Worm (Caenorhabditis elegans): ENCODE measurements around the gene cyp-25A1.

Gene cyp-25A1

DNA sequence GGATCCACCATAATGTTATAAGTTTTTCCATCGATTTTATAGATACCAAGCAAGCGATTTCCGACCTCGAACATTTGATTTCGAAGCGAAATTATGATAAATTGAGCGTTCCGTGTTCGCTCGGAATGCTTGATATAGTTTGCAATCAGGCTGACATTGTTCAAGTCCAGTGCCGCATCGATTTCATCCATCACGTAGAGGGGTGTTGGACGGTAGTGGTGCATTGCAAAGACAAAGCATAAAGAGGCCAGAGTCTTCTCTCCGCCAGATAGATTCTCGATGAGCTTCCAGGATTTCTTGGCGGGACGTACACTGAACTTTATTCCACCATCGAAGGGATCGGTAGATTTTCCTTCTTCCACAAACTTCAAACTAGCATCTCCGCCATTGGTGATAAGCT lies 18.0 kb upstream of the cyp-25A1 start:
- no peak for TF ChIP-seq dpff-1 (tag; optimal IDR thresholded peaks at IDR 0.05)
- TF ChIP-seq attf-5 (GFP tag; optimal IDR thresholded peaks at IDR 0.05) = no peak
- TF ChIP-seq B0019.2 (GFP tag; conservative IDR thresholded peaks at IDR 0.05) = no peak
- TF ChIP-seq F55B11.4 (tag; optimal IDR thresholded peaks at IDR 0.05; ENCODE audit: borderline replicate concordance, insufficient read depth) = no peak
- no peak for TF ChIP-seq F49E8.2 (tag; optimal IDR thresholded peaks at IDR 0.05; ENCODE audit: insufficient read depth)
- no peak for TF ChIP-seq mel-28 (tag; optimal IDR thresholded peaks at IDR 0.05; ENCODE audit: borderline replicate concordance)
- TF ChIP-seq repo-1 (tag; optimal IDR thresholded peaks at IDR 0.05) = no peak
- TF ChIP-seq sdz-38 (tag; optimal IDR thresholded peaks at IDR 0.05) = no peak
- TF ChIP-seq ceh-40 (GFP tag; IDR thresholded peaks at IDR 0.05) = no peak
- no peak for TF ChIP-seq F10E7.11 (tag; optimal IDR thresholded peaks at IDR 0.05)
- no peak for TF ChIP-seq rcor-1 (GFP tag; IDR thresholded peaks at IDR 0.05)

DNA sequence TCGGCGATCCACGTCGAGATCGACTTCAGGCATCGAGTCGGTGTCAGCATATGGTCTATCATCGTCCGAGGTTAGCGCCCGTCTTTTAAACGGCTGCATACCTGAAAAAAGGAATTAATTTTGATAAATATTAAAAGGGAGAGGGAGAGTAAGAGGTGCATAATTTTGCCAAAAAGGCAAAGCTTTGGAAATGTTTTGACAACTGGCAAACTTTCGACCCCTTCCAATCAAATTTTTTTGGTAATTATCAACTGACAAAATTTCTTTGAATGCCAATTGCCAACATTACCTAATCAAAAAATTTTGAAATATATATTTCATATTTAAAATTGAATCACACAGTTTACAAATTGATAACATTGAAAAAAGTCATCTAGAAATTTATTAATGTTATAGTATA lies 12.8 kb upstream of the cyp-25A1 start, which contains the start of gene dpy-27:
TSS of gene dpy-27 (minus strand) at position 101 of the 400 bp plus-strand sequence.
- TF ChIP-seq F52B5.7 (tag; optimal IDR thresholded peaks at IDR 0.05) = no peak
- no peak for TF ChIP-seq hrde-1 (tag; optimal IDR thresholded peaks at IDR 0.05; ENCODE audit: borderline replicate concordance)
- no peak for TF ChIP-seq Y53G8AR.9 (GFP tag; conservative IDR thresholded peaks at IDR 0.05)
- TF ChIP-seq ztf-6 (GFP tag; IDR thresholded peaks at IDR 0.05) = no peak
- no peak for TF ChIP-seq T07F8.4 (tag; optimal IDR thresholded peaks at IDR 0.05)
- TF ChIP-seq rpc-1 (optimal IDR thresholded peaks at IDR 0.05) = no peak
- no peak for TF ChIP-seq rpc-1 (tag; optimal IDR thresholded peaks at IDR 0.05)
- TF ChIP-seq ceh-100 (GFP tag; IDR thresholded peaks at IDR 0.05) = no peak
- TF ChIP-seq ztf-26 (tag; optimal IDR thresholded peaks at IDR 0.05) = no peak
- TF ChIP-seq cebp-1 (GFP tag; IDR thresholded peaks at IDR 0.05) = no peak
- no peak for TF ChIP-seq cebp-1 (tag; optimal IDR thresholded peaks at IDR 0.05)
- TF ChIP-seq madf-3 (GFP tag; IDR thresholded peaks at IDR 0.05) = no peak
- no peak for TF ChIP-seq Y79H2A.3 (GFP tag; conservative IDR thresholded peaks at IDR 0.05)
- TF ChIP-seq fkh-3 (tag; optimal IDR thresholded peaks at IDR 0.05) = no peak
- TF ChIP-seq mcd-1 (GFP tag; IDR thresholded peaks at IDR 0.05) = no peak
- TF ChIP-seq aptf-2 (GFP tag; conservative IDR thresholded peaks at IDR 0.05) = no peak

DNA sequence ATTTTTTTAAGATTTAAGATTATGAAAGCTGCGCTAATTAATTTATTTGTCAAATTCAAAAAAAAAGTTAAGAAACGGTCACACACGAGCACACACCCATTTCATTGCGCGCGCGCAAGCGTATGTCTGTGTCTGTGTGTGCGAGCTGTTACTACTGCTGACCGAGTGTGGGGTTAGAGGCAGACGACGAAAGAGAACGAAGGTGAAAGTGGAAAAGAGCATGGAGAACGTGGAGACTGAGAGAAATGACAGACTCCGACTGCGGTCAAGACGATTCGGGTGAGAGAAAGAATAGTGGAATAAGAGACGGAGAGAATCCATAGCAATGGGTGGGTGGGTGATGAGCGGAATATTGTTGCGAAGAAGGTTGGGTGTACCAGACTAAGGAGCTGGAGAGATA lies 12.3 kb upstream of the cyp-25A1 start:
- TF ChIP-seq C17E4.6 (GFP tag; IDR thresholded peaks at IDR 0.05) (no peak), snpc-1.3 (tag; optimal IDR thresholded peaks at IDR 0.05; ENCODE audit: insufficient read depth) (no peak), aptf-3 (GFP tag; IDR thresholded peaks at IDR 0.05) (no peak), nhr-27 (tag; optimal IDR thresholded peaks at IDR 0.05) (no peak), ama-1 (optimal IDR thresholded peaks at IDR 0.05) (no peak), ama-1 (GFP tag; optimal IDR thresholded peaks at IDR 0.05) (no peak), ZK185.1 (tag; optimal IDR thresholded peaks at IDR 0.05; ENCODE audit: poor library complexity, severe bottlenecking) (no peak), ets-4 (GFP tag; optimal IDR thresholded peaks at IDR 0.05) (peak; percentile 1), zim-3 (tag; optimal IDR thresholded peaks at IDR 0.05) (no peak), lir-1 (GFP tag; conservative IDR thresholded peaks at IDR 0.05) (no peak), let-526 (GFP tag; IDR thresholded peaks at IDR 0.05) (no peak), cebp-2 (GFP tag; IDR thresholded peaks at IDR 0.05) (no peak), dpl-1 (GFP tag; optimal IDR thresholded peaks at IDR 0.05) (no peak), B0035.1 (tag; optimal IDR thresholded peaks at IDR 0.05) (no peak), unc-130 (GFP tag; optimal IDR thresholded peaks at IDR 0.05) (no peak), egl-44 (GFP tag; IDR thresholded peaks at IDR 0.05) (no peak), Y53F4B.3 (GFP tag; IDR thresholded peaks at IDR 0.05) (no peak), mcd-1 (GFP tag; IDR thresholded peaks at IDR 0.05) (peak; percentile 34; the same call in 1 of the 2 replicates), nhr-80 (tag; optimal IDR thresholded peaks at IDR 0.05) (peak; percentile 77), nhr-90 (tag; optimal IDR thresholded peaks at IDR 0.05) (no peak), bed-2 (GFP tag; IDR thresholded peaks at IDR 0.05) (no peak), lsl-1 (GFP tag; optimal IDR thresholded peaks at IDR 0.05) (no peak), tlf-1 (GFP tag; optimal IDR thresholded peaks at IDR 0.05) (no peak), T26A5.8 (tag; optimal IDR thresholded peaks at IDR 0.05) (no peak)
